Worm (Caenorhabditis elegans) whole organism, L1 larva: ENCODE data around the gene ZK686.1.

Experiments used
- C04F5.9 ChIP-seq: sonication (generic microtip); optimal IDR thresholded peaks from 2 replicates; lab custom pipeline; 2016; ENCODE audit warnings: missing genetic modification characterization, missing compliant biosample characterization
- C34B4.2 ChIP-seq: sonication (generic microtip); optimal IDR thresholded peaks from 2 replicates; lab custom pipeline; 2017; ENCODE audit warnings: mild to moderate bottlenecking, missing genetic modification characterization, missing compliant biosample characterization
- F16B12.6 ChIP-seq: fragments of 150-350 bp; optimal IDR thresholded peaks from 2 replicates; lab custom pipeline; 2014; ENCODE audit warnings: missing biosample characterization, missing genetic modification characterization
- aha-1 ChIP-seq: fragments of 150-350 bp; optimal IDR thresholded peaks from 2 replicates; lab custom pipeline; 2014; ENCODE audit warnings: missing biosample characterization, missing genetic modification characterization
- aly-2 ChIP-seq: fragments of 150-350 bp; optimal IDR thresholded peaks from 2 replicates; lab custom pipeline; 2014; ENCODE audit warnings: missing biosample characterization, missing genetic modification characterization
- ama-1 ChIP-seq: fragments of 150-350 bp; optimal IDR thresholded peaks from 2 replicates; lab custom pipeline; 2014
- blmp-1 ChIP-seq: fragments of 150-350 bp; optimal IDR thresholded peaks from 2 replicates; lab custom pipeline; 2014; ENCODE audit warnings: missing biosample characterization, missing genetic modification characterization
- ceh-63 ChIP-seq: fragments of 200-800 bp; sonication (Bioruptor generic); optimal IDR thresholded peaks from 2 replicates; lab custom pipeline; 2018; ENCODE audit warnings: mild to moderate bottlenecking, missing genetic modification characterization, missing compliant biosample characterization
- ceh-88 ChIP-seq: fragments of 200-800 bp; sonication (Bioruptor generic); IDR thresholded peaks from 2 replicates; pipeline ENCODE4 v1.3.6; 2022; ENCODE audit warnings: missing genetic modification characterization, missing compliant biosample characterization
- efl-1 ChIP-seq, 4 experiments: fragments of 150-350 bp; optimal IDR thresholded peaks in 3 of 4; peaks in 1 of 4; 1 replicate in 1 of 4; 2 replicates in 3 of 4; lab custom pipeline; 2014; ENCODE audit warnings: missing biosample characterization in 2 of 4, missing genetic modification characterization in 2 of 4, missing genetic modification reagents in 2 of 4
- efl-3 ChIP-seq: fragments of 200-800 bp; sonication (Bioruptor generic); optimal IDR thresholded peaks from 2 replicates; lab custom pipeline; 2018; ENCODE audit warnings: mild to moderate bottlenecking, missing genetic modification characterization, missing compliant biosample characterization
- egl-13 ChIP-seq: sonication (generic microtip); optimal IDR thresholded peaks from 2 replicates; lab custom pipeline; 2016; ENCODE audit warnings: missing genotype, missing genetic modification reagents, missing genetic modification characterization, missing compliant biosample characterization
- egl-27 ChIP-seq, 2 experiments: fragments of 150-350 bp in 1 of 2; sonication (generic microtip); optimal IDR thresholded peaks; 3 replicates each; lab custom pipeline; 2017 to 2018; ENCODE audit warnings: missing biosample characterization in 2 of 2, missing genetic modification characterization in 2 of 2, missing genetic modification reagents in 2 of 2
- ets-5 ChIP-seq: fragments of 200-800 bp; sonication (Bioruptor generic); IDR thresholded peaks from 2 replicates; pipeline ENCODE4 v1.3.6; 2022; ENCODE audit warnings: missing genetic modification characterization, missing compliant biosample characterization
- fkh-4 ChIP-seq: sonication (generic microtip); optimal IDR thresholded peaks from 2 replicates; lab custom pipeline; 2016; ENCODE audit warnings: missing compliant biosample characterization, missing genetic modification characterization, borderline replicate concordance
- fkh-8 ChIP-seq: sonication (generic microtip); optimal IDR thresholded peaks from 2 replicates; lab custom pipeline; 2016; ENCODE audit warnings: mild to moderate bottlenecking, missing genetic modification characterization, missing compliant biosample characterization
- fos-1 ChIP-seq: fragments of 150-350 bp; optimal IDR thresholded peaks from 2 replicates; lab custom pipeline; 2014; ENCODE audit warnings: missing biosample characterization, missing genetic modification characterization
- hlh-17 ChIP-seq: fragments of 200-800 bp; sonication (Bioruptor generic); optimal IDR thresholded peaks from 2 replicates; lab custom pipeline; 2018; ENCODE audit warnings: missing genetic modification characterization, mild to moderate bottlenecking, missing compliant biosample characterization, moderate library complexity, borderline replicate concordance
- hlh-4 ChIP-seq: sonication (generic microtip); optimal IDR thresholded peaks from 2 replicates; lab custom pipeline; 2016; ENCODE audit warnings: mild to moderate bottlenecking, missing genetic modification characterization, missing compliant biosample characterization
- hpl-2 ChIP-seq: fragments of 150-350 bp; optimal IDR thresholded peaks from 2 replicates; lab custom pipeline; 2014; ENCODE audit warnings: missing biosample characterization, missing genetic modification reagents, missing genetic modification characterization
- irx-1 ChIP-seq: sonication (generic microtip); optimal IDR thresholded peaks from 2 replicates; lab custom pipeline; 2016; ENCODE audit warnings: missing genetic modification characterization, missing compliant biosample characterization
- isw-1 ChIP-seq: fragments of 200-800 bp; sonication (Bioruptor generic); IDR thresholded peaks from 2 replicates; pipeline ENCODE4 v1.3.6; 2022; ENCODE audit warnings: missing genetic modification characterization, missing compliant biosample characterization
- lin-15B ChIP-seq: fragments of 150-350 bp; sonication (generic microtip); optimal IDR thresholded peaks from 3 replicates; lab custom pipeline; 2014; ENCODE audit warnings: missing biosample characterization, missing genetic modification characterization
- lin-35 ChIP-seq, 2 experiments: fragments of 150-350 bp; optimal IDR thresholded peaks; 2 replicates each; lab custom pipeline; 2014; ENCODE audit warnings: missing biosample characterization in 2 of 2, missing genetic modification characterization in 2 of 2, missing genetic modification reagents in 2 of 2
- lir-3 ChIP-seq: sonication (generic microtip); optimal IDR thresholded peaks from 2 replicates; lab custom pipeline; 2016; ENCODE audit warnings: mild to moderate bottlenecking, missing genetic modification characterization, moderate library complexity, missing compliant biosample characterization; ENCODE audit not compliant: poor library complexity
- mab-9 ChIP-seq: fragments of 200-800 bp; sonication (Bioruptor generic); IDR thresholded peaks from 2 replicates; pipeline ENCODE4 v1.3.6; 2022; ENCODE audit warnings: missing genetic modification reagents, missing genetic modification characterization, missing compliant biosample characterization
- mdl-1 ChIP-seq, 2 experiments: fragments of 150-350 bp; optimal IDR thresholded peaks; 2 replicates each; lab custom pipeline; 2014 to 2017; ENCODE audit warnings: missing biosample characterization in 2 of 2, missing genetic modification characterization in 2 of 2, inconsistent platforms in 1 of 2
- mef-2 ChIP-seq: fragments of 150-350 bp; optimal IDR thresholded peaks from 2 replicates; lab custom pipeline; 2014; ENCODE audit warnings: missing biosample characterization, missing genetic modification characterization
- nhr-19 ChIP-seq: fragments of 200-800 bp; sonication (Bioruptor generic); conservative IDR thresholded peaks from 2 replicates; pipeline ENCODE4 v1.3.6; 2022; ENCODE audit warnings: missing genetic modification characterization, missing compliant biosample characterization
- nhr-20 ChIP-seq: sonication (generic microtip); optimal IDR thresholded peaks from 2 replicates; lab custom pipeline; 2016; ENCODE audit warnings: mild to moderate bottlenecking, missing genetic modification characterization, missing compliant biosample characterization
- nhr-237 ChIP-seq: fragments of 150-350 bp; optimal IDR thresholded peaks from 2 replicates; lab custom pipeline; 2014; ENCODE audit warnings: missing biosample characterization, missing genetic modification characterization
- nhr-77 ChIP-seq: fragments of 150-350 bp; optimal IDR thresholded peaks from 2 replicates; lab custom pipeline; 2014; ENCODE audit warnings: missing biosample characterization, missing genetic modification characterization
- nhr-85 ChIP-seq: sonication (generic microtip); peaks from one replicate; lab custom pipeline; 2016; ENCODE audit warnings: missing genetic modification characterization, inconsistent platforms, missing compliant biosample characterization
- pag-3 ChIP-seq: sonication (generic microtip); optimal IDR thresholded peaks from 2 replicates; lab custom pipeline; 2017; ENCODE audit warnings: missing genetic modification characterization, mild to moderate bottlenecking, missing compliant biosample characterization, antibody characterized with exemption, borderline replicate concordance; ENCODE audit not compliant: insufficient read depth
- pax-3 ChIP-seq: fragments of 200-800 bp; sonication (Bioruptor generic); optimal IDR thresholded peaks from 2 replicates; lab custom pipeline; 2018; ENCODE audit warnings: mild to moderate bottlenecking, missing genetic modification characterization, moderate library complexity, missing compliant biosample characterization
- rnt-1 ChIP-seq: sonication (generic microtip); optimal IDR thresholded peaks from 2 replicates; lab custom pipeline; 2016; ENCODE audit warnings: mild to moderate bottlenecking, missing genetic modification characterization, moderate library complexity, missing compliant biosample characterization
- skn-1 ChIP-seq: fragments of 150-350 bp; optimal IDR thresholded peaks from 2 replicates; lab custom pipeline; 2014; ENCODE audit warnings: missing biosample characterization, missing genetic modification characterization
- snpc-4 ChIP-seq: fragments of 150-350 bp; optimal IDR thresholded peaks from 2 replicates; lab custom pipeline; 2014; ENCODE audit warnings: missing biosample characterization, missing genetic modification characterization
- snu-23 ChIP-seq: sonication (generic microtip); optimal IDR thresholded peaks from 2 replicates; lab custom pipeline; 2016; ENCODE audit warnings: missing genetic modification characterization, missing compliant biosample characterization
- sup-37 ChIP-seq: fragments of 200-800 bp; sonication (Bioruptor generic); optimal IDR thresholded peaks from 2 replicates; lab custom pipeline; 2018; ENCODE audit warnings: mild to moderate bottlenecking, missing genetic modification characterization, missing compliant biosample characterization
- swsn-7 ChIP-seq: sonication (generic microtip); optimal IDR thresholded peaks from 2 replicates; lab custom pipeline; 2016; ENCODE audit warnings: missing genetic modification characterization, missing compliant biosample characterization
- tbx-2 ChIP-seq: sonication (generic microtip); optimal IDR thresholded peaks from 2 replicates; lab custom pipeline; 2016; ENCODE audit warnings: missing genetic modification characterization, missing compliant biosample characterization
- tlp-1 ChIP-seq: fragments of 150-350 bp; optimal IDR thresholded peaks from 2 replicates; lab custom pipeline; 2014; ENCODE audit warnings: missing biosample characterization, missing genetic modification characterization
- unc-62 ChIP-seq: fragments of 150-350 bp; optimal IDR thresholded peaks from 2 replicates; lab custom pipeline; 2014; ENCODE audit warnings: missing biosample characterization, missing genetic modification reagents, missing genetic modification characterization
- unc-98 ChIP-seq: fragments of 200-800 bp; sonication (Bioruptor generic); IDR thresholded peaks from 2 replicates; pipeline ENCODE4 v1.3.6; 2022; ENCODE audit warnings: missing genetic modification characterization, missing compliant biosample characterization
- vab-15 ChIP-seq: sonication (generic microtip); optimal IDR thresholded peaks from 2 replicates; lab custom pipeline; 2017; ENCODE audit warnings: missing genotype, mild to moderate bottlenecking, missing genetic modification characterization, missing compliant biosample characterization
- zag-1 ChIP-seq: fragments of 150-350 bp; optimal IDR thresholded peaks from 2 replicates; lab custom pipeline; 2014; ENCODE audit warnings: missing biosample characterization, missing genetic modification characterization
- ztf-4 ChIP-seq: fragments of 150-350 bp; optimal IDR thresholded peaks from 2 replicates; lab custom pipeline; 2014; ENCODE audit warnings: missing biosample characterization, missing genetic modification characterization

The ZK686.1 gene

DNA sequence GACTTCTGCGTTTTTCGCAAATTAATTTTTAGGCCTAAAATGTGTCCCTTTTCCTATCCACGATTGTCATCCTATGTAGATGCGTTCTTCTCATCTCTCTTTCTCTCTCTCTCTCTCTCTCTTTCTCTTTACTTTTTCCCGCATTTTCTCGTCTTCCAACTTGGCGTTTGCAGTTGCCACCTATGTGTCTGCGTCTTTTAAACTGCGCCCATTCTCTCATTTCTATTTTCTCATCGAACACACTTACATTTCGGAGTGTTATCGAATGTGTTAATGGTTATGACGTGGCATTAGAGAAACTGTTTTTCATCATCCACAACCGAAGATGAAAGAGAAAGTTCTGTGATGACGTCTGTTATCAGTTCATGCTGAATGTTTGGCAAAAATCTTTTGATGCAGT, 44.4 kb upstream of the ZK686.1 start (continued):
- TF ChIP-seq fkh-4 (tag; lab: Kevin White, UChicago) (no peak), mdl-1 (tag; optimal IDR thresholded peaks at IDR 0.05; lab: Kevin White, UChicago) (peak in 1 of 2 experiments; percentile 5), isw-1 (GFP tag; lab: Robert Waterston, UW) (no peak), efl-3 (GFP tag; lab: Kevin White, UChicago) (no peak), fos-1 (tag; lab: Kevin White, UChicago) (peak; percentile 23), nhr-85 (tag; lab: Kevin White, UChicago) (peak; percentile 90), F16B12.6 (tag; lab: Kevin White, UChicago) (no peak), efl-1 (optimal IDR thresholded peaks at IDR 0.05; lab: Kevin White, UChicago) (peak; percentile 23 to 55), efl-1 (GFP tag; optimal IDR thresholded peaks at IDR 0.05 in 1 of 2; lab: Kevin White, UChicago) (peak in 1 of 2 experiments; percentile 83), egl-13 (tag; lab: Kevin White, UChicago) (no peak), nhr-19 (GFP tag; lab: Robert Waterston, UW) (peak; percentile 28), pax-3 (no peak), egl-27 (tag; optimal IDR thresholded peaks at IDR 0.05; lab: Kevin White, UChicago) (peak in 1 of 2 experiments; percentile 63), ets-5 (GFP tag; lab: Robert Waterston, UW) (no peak), lin-15B (tag; lab: Kevin White, UChicago) (no peak), ceh-63 (no peak), snu-23 (peak; percentile 71), tbx-2 (peak; percentile 10), snpc-4 (tag; lab: Kevin White, UChicago) (no peak), skn-1 (tag; lab: Kevin White, UChicago) (peak; percentile 70), aha-1 (no peak), mab-9 (GFP tag; lab: Robert Waterston, UW) (no peak), nhr-77 (tag; lab: Kevin White, UChicago) (peak; percentile 34), lir-3 (tag; lab: Kevin White, UChicago) (peak; percentile 1), ceh-88 (no peak), hlh-4 (tag; lab: Kevin White, UChicago) (no peak)

DNA sequence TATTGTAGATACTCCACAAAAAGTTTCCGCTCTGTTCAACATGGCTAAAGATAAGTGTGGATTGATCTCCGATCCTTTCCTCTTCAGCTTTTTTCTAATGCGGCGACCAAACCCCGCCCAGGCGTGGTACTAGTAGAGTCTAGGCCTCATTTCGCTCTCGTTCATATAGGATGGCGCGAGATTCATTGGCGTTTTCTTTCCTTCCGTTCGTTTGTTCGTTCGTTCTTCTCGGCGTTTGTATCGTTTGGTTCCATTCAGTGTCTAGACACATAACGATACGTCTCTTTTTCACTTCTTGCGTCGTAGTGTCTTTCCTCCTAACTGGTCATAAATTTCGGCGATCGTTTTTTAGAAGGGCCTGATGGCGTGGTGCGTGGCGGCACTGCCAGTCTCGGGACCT, 43.9 kb upstream of the ZK686.1 start:
- TF ChIP-seq pax-3, result no peak
- TF ChIP-seq C04F5.9, result no peak
- TF ChIP-seq irx-1 (tag; lab: Kevin White, UChicago), result no peak
- no peak for TF ChIP-seq hlh-17 (GFP tag; lab: Kevin White, UChicago)
- peak; percentile 3 for TF ChIP-seq ama-1 (lab: Kevin White, UChicago)
- no peak for TF ChIP-seq rnt-1 (tag; lab: Kevin White, UChicago)

DNA sequence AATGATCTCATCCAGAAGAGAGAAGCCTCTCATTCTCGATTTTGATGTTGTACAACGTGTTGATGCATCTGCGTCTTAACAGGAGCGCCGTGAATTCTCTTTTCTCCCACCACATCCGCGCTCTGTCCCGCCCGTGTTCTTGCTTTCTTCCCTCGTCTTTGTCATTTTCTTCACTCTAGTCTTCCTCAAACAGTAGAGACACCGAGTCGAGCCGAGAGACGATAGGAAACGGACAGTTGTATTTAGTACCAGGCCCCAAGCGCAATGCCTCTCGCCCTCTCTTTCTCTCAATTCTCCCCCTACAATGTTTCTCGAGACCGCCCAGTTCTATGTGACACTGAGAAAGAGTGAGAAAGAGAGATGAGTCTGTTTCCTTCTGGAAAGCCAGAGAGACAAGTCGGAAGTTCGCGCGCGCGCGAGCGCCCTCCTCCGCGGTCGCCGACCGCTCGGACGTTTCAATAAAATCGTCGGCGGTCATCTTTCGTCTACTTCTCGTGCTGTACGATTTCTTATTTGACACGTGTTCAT, 43.3 kb upstream of the ZK686.1 start, which contains the start of gene ZK112.4:
TSS of gene ZK112.4 (minus strand) at position 478 of the 528 bp plus-strand sequence.
- peak; percentile 62 for TF ChIP-seq skn-1 (tag; lab: Kevin White, UChicago)
- peak; percentile 28 to 33 for TF ChIP-seq lin-35 (GFP tag; optimal IDR thresholded peaks at IDR 0.05; lab: Kevin White, UChicago)
- TF ChIP-seq lir-3 (tag; lab: Kevin White, UChicago), result no peak
- no peak for TF ChIP-seq ama-1 (lab: Kevin White, UChicago)
- no peak for TF ChIP-seq nhr-237 (tag; lab: Kevin White, UChicago)
- no peak for TF ChIP-seq lin-15B (tag; lab: Kevin White, UChicago)
- no peak for TF ChIP-seq vab-15 (tag; lab: Kevin White, UChicago)
- TF ChIP-seq zag-1, result no peak
- peak; percentile 51 for TF ChIP-seq nhr-19 (GFP tag; lab: Robert Waterston, UW)
- TF ChIP-seq ceh-63, result no peak
- no peak for TF ChIP-seq aly-2 (tag; lab: Kevin White, UChicago)
- peak; percentile 82 for TF ChIP-seq nhr-20 (tag; lab: Kevin White, UChicago)
- no peak for TF ChIP-seq isw-1 (GFP tag; lab: Robert Waterston, UW)
- no peak for TF ChIP-seq aha-1
- TF ChIP-seq hpl-2, result no peak
- no peak for TF ChIP-seq mef-2 (tag; lab: Kevin White, UChicago)
- peak; percentile 79 for TF ChIP-seq nhr-77 (tag; lab: Kevin White, UChicago)
- no peak for TF ChIP-seq fkh-8 (tag; lab: Kevin White, UChicago)
- TF ChIP-seq tlp-1, result no peak
- no peak for TF ChIP-seq sup-37 (GFP tag; lab: Kevin White, UChicago)
- TF ChIP-seq unc-62 (GFP tag; lab: Kevin White, UChicago), result no peak
- no peak for TF ChIP-seq unc-98
- peak; percentile 39 for TF ChIP-seq irx-1 (tag; lab: Kevin White, UChicago)
- TF ChIP-seq pag-3 (tag; lab: Kevin White, UChicago), result no peak
- no peak for TF ChIP-seq C34B4.2 (tag; lab: Kevin White, UChicago)
- TF ChIP-seq blmp-1 (tag; lab: Kevin White, UChicago), result peak; percentile 75
- peak; percentile 69 for TF ChIP-seq swsn-7 (tag; lab: Kevin White, UChicago)
- TF ChIP-seq snpc-4 (tag; lab: Kevin White, UChicago), result no peak
- TF ChIP-seq ztf-4 (tag; lab: Kevin White, UChicago), result no peak
- no peak for TF ChIP-seq hlh-17 (GFP tag; lab: Kevin White, UChicago)
